Fruit fly (Drosophila melanogaster) Kc167 (cell line): ENCODE measurements around the gene CG12316.

Source experiments
- Myc ChIP-seq: fragments of >200 bp; optimal IDR thresholded peaks from 2 replicates; lab custom pipeline; 2017; ENCODE audit warnings: missing external identifiers
- h ChIP-seq: fragments of >200 bp; optimal IDR thresholded peaks from 3 replicates; lab custom pipeline; 2018; ENCODE audit warnings: missing external identifiers

- TF ChIP-seq h: no peak
- TF ChIP-seq Myc (lab: Kevin White, UChicago): no peak
Observed at dm6 chr3L:15093929-15094588, 42.7 kb downstream of the CG12316 start.
